Fruit fly (Drosophila melanogaster) whole organism, embryonic: ENCODE data around the gene CG43131.

ENCODE experiments used
- Abd-B ChIP-seq: fragments of 200-800 bp; sonication (Bioruptor generic); optimal IDR thresholded peaks from 2 replicates; lab custom pipeline; 2018; ENCODE audit warnings: missing biosample characterization, mild to moderate bottlenecking, missing genetic modification characterization, moderate library complexity
- Atf6 ChIP-seq: fragments of 200-800 bp; sonication (Bioruptor generic); IDR thresholded peaks from 2 replicates; pipeline ENCODE4 v1.3.6; 2022; ENCODE audit warnings: missing biosample characterization, missing genetic modification characterization
- CG10366 ChIP-seq: fragments of 200-800 bp; sonication (Bioruptor generic); IDR thresholded peaks from 2 replicates; pipeline ENCODE4 v1.3.6; 2022; ENCODE audit warnings: missing biosample characterization, missing genetic modification characterization
- CG12155 ChIP-seq: fragments of 200-800 bp; sonication (Bioruptor generic); optimal IDR thresholded peaks from 3 replicates; lab custom pipeline; 2016; ENCODE audit warnings: missing biosample characterization, missing genetic modification characterization
- CG13287 ChIP-seq: fragments of 200-800 bp; sonication (Bioruptor generic); IDR thresholded peaks from 2 replicates; pipeline ENCODE4 v1.3.6; 2022; ENCODE audit warnings: missing biosample characterization, missing genetic modification characterization; ENCODE audit not compliant: partially characterized antibody
- CG14667 ChIP-seq: fragments of 200-800 bp; sonication (Bioruptor generic); IDR thresholded peaks from 2 replicates; pipeline ENCODE4 v1.3.6; 2022; ENCODE audit warnings: missing biosample characterization, missing genetic modification characterization
- CG15011 ChIP-seq: fragments of 200-800 bp; sonication (Bioruptor generic); optimal IDR thresholded peaks from 3 replicates; lab custom pipeline; 2018; ENCODE audit warnings: missing biosample characterization, mild to moderate bottlenecking, missing genetic modification characterization
- CG15514 ChIP-seq: fragments of 200-800 bp; sonication (Bioruptor generic); optimal IDR thresholded peaks from 3 replicates; lab custom pipeline; 2017; ENCODE audit warnings: missing biosample characterization, missing genetic modification characterization, mild to moderate bottlenecking, moderate library complexity, missing genetic modification reagents
- CG15696 ChIP-seq: fragments of 200-800 bp; sonication (Bioruptor generic); optimal IDR thresholded peaks from 2 replicates; lab custom pipeline; 2019; ENCODE audit warnings: missing biosample characterization, mild to moderate bottlenecking, missing genetic modification characterization, moderate library complexity
- CG1602 ChIP-seq: fragments of 200-800 bp; sonication (Bioruptor generic); optimal IDR thresholded peaks from 3 replicates; lab custom pipeline; 2016; ENCODE audit warnings: missing biosample characterization, missing genetic modification characterization
- CG16813 ChIP-seq: fragments of 200-800 bp; sonication (Bioruptor generic); IDR thresholded peaks from 3 replicates; pipeline ENCODE4 v1.3.6; 2022; ENCODE audit warnings: missing biosample characterization, missing genetic modification characterization; ENCODE audit not compliant: partially characterized antibody
- CG16815 ChIP-seq: fragments of 200-800 bp; sonication (Bioruptor generic); optimal IDR thresholded peaks from 3 replicates; lab custom pipeline; 2017; ENCODE audit warnings: missing biosample characterization, mild to moderate bottlenecking, missing genetic modification characterization
- CG17186 ChIP-seq: fragments of 200-800 bp; sonication (Bioruptor generic); optimal IDR thresholded peaks from 3 replicates; lab custom pipeline; 2017; ENCODE audit warnings: missing biosample characterization, missing genetic modification reagents, missing genetic modification characterization
- CG1832 ChIP-seq: fragments of 200-800 bp; sonication (Bioruptor generic); optimal IDR thresholded peaks from 2 replicates; lab custom pipeline; 2017; ENCODE audit warnings: missing biosample characterization, mild to moderate bottlenecking, missing genetic modification characterization, inconsistent platforms
- CG18764 ChIP-seq: fragments of 200-800 bp; sonication (Bioruptor generic); optimal IDR thresholded peaks from 3 replicates; lab custom pipeline; 2016; ENCODE audit warnings: missing biosample characterization, missing genetic modification characterization
- CG2202 ChIP-seq: fragments of 200-800 bp; sonication (Bioruptor generic); optimal IDR thresholded peaks from 2 replicates; lab custom pipeline; 2018; ENCODE audit warnings: missing biosample characterization, mild to moderate bottlenecking, missing genetic modification characterization
- CG2678 ChIP-seq: fragments of 200-800 bp; sonication (Bioruptor generic); optimal IDR thresholded peaks from 3 replicates; lab custom pipeline; 2019; ENCODE audit warnings: missing biosample characterization, mild to moderate bottlenecking, missing genetic modification characterization, moderate library complexity
- CG32767 ChIP-seq: fragments of 200-800 bp; sonication (Bioruptor generic); IDR thresholded peaks from 2 replicates; pipeline ENCODE4 v1.3.6; 2022; ENCODE audit warnings: missing biosample characterization, missing genetic modification characterization
- CG3407 ChIP-seq: fragments of 200-800 bp; sonication (Bioruptor generic); optimal IDR thresholded peaks from 2 replicates; lab custom pipeline; 2018; ENCODE audit warnings: missing biosample characterization, mild to moderate bottlenecking, missing genetic modification characterization
- CG5953 ChIP-seq: fragments of 200-800 bp; sonication (Bioruptor generic); IDR thresholded peaks from 2 replicates; pipeline ENCODE4 v1.3.6; 2022; ENCODE audit warnings: missing biosample characterization, missing genetic modification characterization
- CG6791 ChIP-seq: fragments of 200-800 bp; sonication (Bioruptor generic); IDR thresholded peaks from 3 replicates; pipeline ENCODE4 v1.3.6; 2022; ENCODE audit warnings: missing biosample characterization, missing genetic modification characterization; ENCODE audit not compliant: partially characterized antibody
- CG8388 ChIP-seq: fragments of 200-800 bp; sonication (Bioruptor generic); optimal IDR thresholded peaks from 2 replicates; lab custom pipeline; 2019; ENCODE audit warnings: missing biosample characterization, mild to moderate bottlenecking, missing genetic modification characterization, moderate library complexity
- CG9609 ChIP-seq: fragments of 200-800 bp; sonication (Bioruptor generic); optimal IDR thresholded peaks from 3 replicates; lab custom pipeline; 2016; ENCODE audit warnings: missing biosample characterization, missing genetic modification characterization
- CG9932 ChIP-seq: fragments of 200-800 bp; sonication (Bioruptor generic); IDR thresholded peaks from 2 replicates; pipeline ENCODE4 v1.3.6; 2022; ENCODE audit warnings: missing biosample characterization, missing genetic modification characterization
- CkIIα-i1 ChIP-seq: fragments of 200-800 bp; sonication (Bioruptor generic); IDR thresholded peaks from 2 replicates; pipeline ENCODE4 v1.3.6; 2022; ENCODE audit warnings: missing biosample characterization, missing genetic modification characterization
- CoRest ChIP-seq: fragments of 200-800 bp; sonication (Bioruptor generic); optimal IDR thresholded peaks from 3 replicates; lab custom pipeline; 2018; ENCODE audit warnings: missing biosample characterization, mild to moderate bottlenecking, missing genetic modification characterization, moderate library complexity
- CrebB ChIP-seq: fragments of 200-800 bp; sonication (Bioruptor generic); optimal IDR thresholded peaks from 3 replicates; lab custom pipeline; 2018; ENCODE audit warnings: missing biosample characterization, mild to moderate bottlenecking, missing genetic modification characterization
- Ets97D ChIP-seq: fragments of 200-800 bp; sonication (Bioruptor generic); optimal IDR thresholded peaks from 3 replicates; lab custom pipeline; 2016; ENCODE audit warnings: missing biosample characterization, missing genetic modification characterization
- Hmx ChIP-seq: fragments of 200-800 bp; sonication (Bioruptor generic); optimal IDR thresholded peaks from 2 replicates; lab custom pipeline; 2016; ENCODE audit warnings: missing biosample characterization, missing genetic modification characterization
- Hr39 ChIP-seq: fragments of >200 bp; optimal IDR thresholded peaks from 2 replicates; lab custom pipeline; 2017
- Lhr ChIP-seq: fragments of 200-800 bp; sonication (Bioruptor generic); optimal IDR thresholded peaks from 3 replicates; lab custom pipeline; 2017; ENCODE audit warnings: mild to moderate bottlenecking, missing biosample characterization, missing genetic modification reagents, missing genetic modification characterization
- NK7.1 ChIP-seq: fragments of 200-800 bp; sonication (Bioruptor generic); optimal IDR thresholded peaks from 3 replicates; lab custom pipeline; 2016; ENCODE audit warnings: missing biosample characterization, missing genetic modification characterization
- Nf-YB ChIP-seq: fragments of 200-800 bp; sonication (Bioruptor generic); optimal IDR thresholded peaks from 3 replicates; lab custom pipeline; 2019; ENCODE audit warnings: missing biosample characterization, mild to moderate bottlenecking, missing genetic modification characterization, moderate library complexity
- Rfx ChIP-seq: fragments of 200-800 bp; sonication (Bioruptor generic); IDR thresholded peaks from 2 replicates; pipeline ENCODE4 v1.3.6; 2022; ENCODE audit warnings: missing biosample characterization, missing genetic modification characterization
- Six4 ChIP-seq: fragments of 200-800 bp; sonication (Bioruptor generic); optimal IDR thresholded peaks from 2 replicates; lab custom pipeline; 2016; ENCODE audit warnings: missing biosample characterization, missing genetic modification characterization
- YL-1 ChIP-seq: fragments of 200-800 bp; sonication (Bioruptor generic); optimal IDR thresholded peaks from 3 replicates; lab custom pipeline; 2017; ENCODE audit warnings: missing biosample characterization, mild to moderate bottlenecking, missing genetic modification characterization
- bsh ChIP-seq, 2 experiments: fragments of 200-800 bp; sonication (Bioruptor generic); optimal IDR thresholded peaks; 2 replicates each; lab custom pipeline; 2017 to 2018; ENCODE audit warnings: mild to moderate bottlenecking in 2 of 2, missing biosample characterization in 2 of 2, missing genetic modification characterization in 2 of 2, moderate library complexity in 1 of 2
- cas ChIP-seq: fragments of 200-800 bp; sonication (Bioruptor generic); IDR thresholded peaks from 2 replicates; pipeline ENCODE4 v1.3.6; 2022; ENCODE audit warnings: missing biosample characterization, missing genetic modification characterization
- danr ChIP-seq: fragments of 200-800 bp; sonication (Bioruptor generic); IDR thresholded peaks from 2 replicates; pipeline ENCODE4 v1.3.6; 2022; ENCODE audit warnings: missing biosample characterization, missing genetic modification characterization
- dpn ChIP-seq, 2 experiments: fragments of 200-800 bp; sonication (Bioruptor generic); optimal IDR thresholded peaks; 3 replicates each; lab custom pipeline; 2016; ENCODE audit warnings: missing biosample characterization in 2 of 2, missing genetic modification characterization in 2 of 2
- gem ChIP-seq: fragments of 200-800 bp; sonication (Bioruptor generic); optimal IDR thresholded peaks from 2 replicates; lab custom pipeline; 2019; ENCODE audit warnings: missing biosample characterization, mild to moderate bottlenecking, missing genetic modification characterization, moderate library complexity
- ham ChIP-seq: fragments of 200-800 bp; sonication (Bioruptor generic); IDR thresholded peaks from 2 replicates; pipeline ENCODE4 v1.3.6; 2022; ENCODE audit warnings: missing biosample characterization, missing genetic modification characterization
- inv ChIP-seq: fragments of 200-800 bp; sonication (Bioruptor generic); IDR thresholded peaks from 2 replicates; pipeline ENCODE4 v1.3.6; 2022; ENCODE audit warnings: missing biosample characterization, missing genetic modification characterization; ENCODE audit not compliant: partially characterized antibody
- kah ChIP-seq: fragments of 200-800 bp; sonication (Bioruptor generic); optimal IDR thresholded peaks from 2 replicates; lab custom pipeline; 2018; ENCODE audit warnings: missing biosample characterization, mild to moderate bottlenecking, missing genetic modification characterization
- mam ChIP-seq: fragments of 200-800 bp; sonication (Bioruptor generic); optimal IDR thresholded peaks from 3 replicates; lab custom pipeline; 2016; ENCODE audit warnings: missing biosample characterization, missing genetic modification characterization
- schlank ChIP-seq: fragments of 200-800 bp; sonication (Bioruptor generic); optimal IDR thresholded peaks from 2 replicates; lab custom pipeline; 2018; ENCODE audit warnings: missing biosample characterization, mild to moderate bottlenecking, missing genetic modification characterization
- seq ChIP-seq: fragments of 200-800 bp; sonication (Bioruptor generic); IDR thresholded peaks from 2 replicates; pipeline ENCODE4 v1.3.6; 2022; ENCODE audit warnings: missing biosample characterization, missing genetic modification characterization
- ssp ChIP-seq: fragments of 200-800 bp; sonication (Bioruptor generic); IDR thresholded peaks from 2 replicates; pipeline ENCODE4 v1.3.6; 2022; ENCODE audit warnings: missing biosample characterization, missing genetic modification characterization
- zen2 ChIP-seq: fragments of 200-800 bp; sonication (Bioruptor generic); IDR thresholded peaks from 3 replicates; pipeline ENCODE4 v1.3.6; 2022; ENCODE audit warnings: missing biosample characterization, missing genetic modification characterization; ENCODE audit not compliant: partially characterized antibody

Gene CG43131

DNA sequence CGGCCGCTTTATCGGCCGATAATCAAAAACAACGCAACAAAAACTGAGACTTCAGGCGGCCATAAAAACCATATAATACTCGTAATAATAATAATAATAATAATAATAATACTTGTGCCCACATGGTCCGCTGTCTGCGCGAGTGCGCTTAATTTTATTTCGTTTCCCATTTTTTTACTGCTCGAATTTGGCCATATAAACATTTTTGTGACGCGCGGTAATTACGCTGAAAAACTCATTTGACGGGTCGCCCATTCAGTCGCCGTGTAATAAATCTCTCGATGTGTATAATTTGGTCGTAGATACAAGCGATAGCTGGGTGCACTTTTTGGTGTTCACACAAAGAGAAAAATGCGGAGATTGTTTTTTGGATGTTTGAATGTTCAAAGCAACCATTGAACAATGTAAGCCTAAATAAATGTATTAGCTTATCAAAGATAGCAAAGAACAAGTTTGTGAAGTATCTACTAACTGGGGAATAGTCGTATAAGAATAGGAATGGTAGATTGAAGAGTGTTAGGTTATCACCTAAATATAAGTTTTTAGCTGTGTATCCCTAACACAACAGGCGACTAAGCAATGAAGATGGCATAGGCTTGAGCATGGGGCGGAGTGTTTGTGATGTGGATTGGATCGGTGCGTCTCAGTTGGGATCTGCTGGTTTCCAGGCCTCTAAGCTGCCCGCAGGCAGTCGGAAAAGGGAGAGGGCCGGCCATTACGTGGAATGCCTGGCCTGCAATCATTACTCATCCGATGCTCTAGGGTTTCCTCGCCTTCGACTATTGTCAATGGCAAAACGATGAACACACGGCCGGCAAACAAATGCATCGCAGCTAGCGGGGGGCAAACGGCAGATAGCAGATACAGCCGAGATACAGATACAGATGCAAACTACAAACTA is 32.8 kb downstream of the CG43131 start (continued):
- TF ChIP-seq Lhr (GFP tag; lab: Kevin White, UChicago), result peak; percentile 2
- TF ChIP-seq kah (GFP tag; lab: Kevin White, UChicago), result no peak
- no peak for TF ChIP-seq ssp (GFP tag; lab: Robert Waterston, UW)
- TF ChIP-seq CG9609 (GFP tag; lab: Kevin White, UChicago), result no peak
- TF ChIP-seq CG15011 (GFP tag; lab: Kevin White, UChicago), result peak; percentile 19
- no peak for TF ChIP-seq CG16813 (GFP tag; lab: Robert Waterston, UW)
- peak; percentile 26 for TF ChIP-seq Six4
- TF ChIP-seq CG15514, result no peak
- no peak for TF ChIP-seq Hmx (GFP tag; lab: Kevin White, UChicago)
- no peak for TF ChIP-seq schlank
- TF ChIP-seq YL-1 (GFP tag; lab: Kevin White, UChicago), result no peak
- peak; percentile 85 for TF ChIP-seq gem
- no peak for TF ChIP-seq CG5953
- no peak for TF ChIP-seq CG14667 (GFP tag; lab: Robert Waterston, UW)
- no peak for TF ChIP-seq CkIIα-i1
- no peak for TF ChIP-seq CG16815
- no peak for TF ChIP-seq Atf6 (GFP tag; lab: Robert Waterston, UW)
- TF ChIP-seq bsh (GFP tag; optimal IDR thresholded peaks at IDR 0.05; lab: Kevin White, UChicago), result peak in 1 of 2 experiments; percentile 71
- peak; percentile 44 for TF ChIP-seq CG2202
- peak; percentile 66 for TF ChIP-seq CG8388 (GFP tag; lab: Kevin White, UChicago)
- TF ChIP-seq CG3407 (GFP tag; lab: Kevin White, UChicago), result peak; percentile 32
- peak; percentile 18 for TF ChIP-seq CG1602 (GFP tag; lab: Kevin White, UChicago)
- TF ChIP-seq Hr39 (lab: Kevin White, UChicago), result no peak
- TF ChIP-seq mam (GFP tag; lab: Kevin White, UChicago), result no peak
- peak; percentile 39 for TF ChIP-seq Abd-B (GFP tag; lab: Kevin White, UChicago)
- TF ChIP-seq Ets97D (GFP tag; lab: Kevin White, UChicago), result no peak
- no peak for TF ChIP-seq Rfx (GFP tag; lab: Robert Waterston, UW)
- no peak for TF ChIP-seq CG6791 (GFP tag; lab: Robert Waterston, UW)
- TF ChIP-seq CoRest (tag; lab: Kevin White, UChicago), result peak; percentile 55
- TF ChIP-seq CG18764 (GFP tag; lab: Kevin White, UChicago), result no peak
- TF ChIP-seq zen2 (GFP tag; lab: Robert Waterston, UW), result no peak
- TF ChIP-seq dpn (GFP tag; optimal IDR thresholded peaks at IDR 0.05; lab: Kevin White, UChicago), result peak in 1 of 2 experiments; percentile 17
- TF ChIP-seq CG15696 (tag; lab: Kevin White, UChicago), result peak; percentile 28
- TF ChIP-seq CG10366 (GFP tag; lab: Robert Waterston, UW), result no peak
- TF ChIP-seq cas (GFP tag; lab: Robert Waterston, UW), result no peak
- TF ChIP-seq CG17186 (GFP tag; lab: Kevin White, UChicago), result peak; percentile 10
- TF ChIP-seq inv (GFP tag; lab: Robert Waterston, UW), result no peak
- no peak for TF ChIP-seq CG32767 (GFP tag; lab: Robert Waterston, UW)
- TF ChIP-seq CG1832 (GFP tag; lab: Kevin White, UChicago), result no peak
- 0 out of 2 replicates have a peak, but pooled peaks have one; percentile 9 for TF ChIP-seq seq (GFP tag; lab: Robert Waterston, UW)
- no peak for TF ChIP-seq danr (GFP tag; lab: Robert Waterston, UW)
- no peak for TF ChIP-seq CG12155 (GFP tag; lab: Kevin White, UChicago)
- TF ChIP-seq CG2678, result peak; percentile 54
- TF ChIP-seq CG9932 (GFP tag; lab: Robert Waterston, UW), result no peak
- no peak for TF ChIP-seq CG13287 (GFP tag; lab: Robert Waterston, UW)
- TF ChIP-seq ham, result no peak
- peak; percentile 47 for TF ChIP-seq NK7.1 (GFP tag; lab: Kevin White, UChicago)
- TF ChIP-seq CrebB (tag; lab: Kevin White, UChicago), result no peak
- peak; percentile 10 for TF ChIP-seq Nf-YB (GFP tag; lab: Kevin White, UChicago)
